Fruit fly (Drosophila melanogaster): ENCODE results near the gene CG7512.

- TF ChIP-seq cyc (GFP tag; optimal IDR thresholded peaks at IDR 0.05) (no peak), Smox (GFP tag; optimal IDR thresholded peaks at IDR 0.05) (no peak), CG6276 (GFP tag; optimal IDR thresholded peaks at IDR 0.05) (no peak), Blimp-1 (GFP tag; optimal IDR thresholded peaks at IDR 0.05) (no peak), CG16779 (tag; optimal IDR thresholded peaks at IDR 0.05) (no peak), CG34406 (GFP tag; optimal IDR thresholded peaks at IDR 0.05) (no peak), Hr4 (GFP tag; optimal IDR thresholded peaks at IDR 0.05) (no peak), Hr39 (GFP tag; optimal IDR thresholded peaks at IDR 0.05) (no peak), Eip78C (GFP tag) (no peak), svp (GFP tag) (no peak), CG8319 (GFP tag; optimal IDR thresholded peaks at IDR 0.05) (no peak), Hr38 (GFP tag; optimal IDR thresholded peaks at IDR 0.05) (no peak), CG4318 (GFP tag; optimal IDR thresholded peaks at IDR 0.05) (no peak)
These were observed 16.2 kb downstream of the CG7512 start for dm6 chr3L:11529707-11530106.

Data from whole organism, prepupa.